Worm (Caenorhabditis elegans) whole organism, young adult: ENCODE results near the gene F13H10.8.

ENCODE experiments used
- ZK185.1 ChIP-seq: sonication (generic microtip); optimal IDR thresholded peaks from 2 replicates; lab custom pipeline; 2016; ENCODE audit warnings: mild to moderate bottlenecking, missing genetic modification characterization, missing compliant biosample characterization; ENCODE audit not compliant: poor library complexity, severe bottlenecking
- ceh-27 ChIP-seq: fragments of 200-800 bp; sonication (Bioruptor generic); optimal IDR thresholded peaks from 2 replicates; lab custom pipeline; 2018; ENCODE audit warnings: mild to moderate bottlenecking, missing genetic modification characterization, moderate library complexity, missing compliant biosample characterization

Gene F13H10.8

DNA sequence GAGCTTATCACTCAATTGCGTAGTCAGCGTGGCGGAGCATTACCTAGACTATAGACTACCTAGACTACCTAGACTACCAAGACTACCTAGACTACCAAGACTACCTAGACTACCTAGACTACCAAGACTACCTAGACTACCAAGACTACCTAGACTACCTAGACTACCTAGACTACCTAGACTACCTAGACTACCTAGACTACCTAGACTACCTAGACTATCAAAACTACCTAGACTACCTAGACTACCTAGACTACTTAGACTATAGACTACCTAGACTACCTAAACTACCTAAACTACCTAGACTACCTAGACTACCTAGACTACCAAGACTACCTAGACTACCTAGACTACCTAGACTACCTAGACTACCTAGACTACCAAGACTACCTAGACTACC is 50.6 kb downstream of the F13H10.8 start:
- TF ChIP-seq ZK185.1 (tag; lab: Kevin White, UChicago): peak; percentile 32
- TF ChIP-seq ceh-27: peak; percentile 5
- TF ChIP-seq, all 124 proteins: peak for 2; not testable (repeated sequence) for 122
